Worm (Caenorhabditis elegans) whole organism, L3 larva: ENCODE measurements around the gene Y38E10A.14.
"Not testable (repeated sequence)": the region's sequence is repeated elsewhere in the genome, so short reads cannot be mapped to it uniquely, and the experiment has no call there.

ENCODE experiments used
- aly-2 ChIP-seq: fragments of 150-350 bp; optimal IDR thresholded peaks from 2 replicates; lab custom pipeline; 2014; ENCODE audit warnings: missing biosample characterization, missing genetic modification characterization
- ama-1 ChIP-seq: fragments of 150-350 bp; optimal IDR thresholded peaks from 2 replicates; lab custom pipeline; 2018
- ceh-28 ChIP-seq: fragments of 150-350 bp; optimal IDR thresholded peaks from 2 replicates; lab custom pipeline; 2014; ENCODE audit warnings: missing biosample characterization, missing genetic modification reagents, missing genetic modification characterization
- egl-5 ChIP-seq: fragments of 150-350 bp; optimal IDR thresholded peaks from 2 replicates; lab custom pipeline; 2017; ENCODE audit warnings: missing biosample characterization, missing genetic modification reagents, missing genetic modification characterization, inconsistent platforms
- elt-2 ChIP-seq: sonication (generic microtip); optimal IDR thresholded peaks from 2 replicates; lab custom pipeline; 2016; ENCODE audit warnings: missing genetic modification reagents, mild to moderate bottlenecking, missing genetic modification characterization, missing compliant biosample characterization
- eor-1 ChIP-seq, 2 experiments: fragments of 150-350 bp; optimal IDR thresholded peaks; 2 replicates each; lab custom pipeline; 2014 to 2018; ENCODE audit warnings: missing biosample characterization in 2 of 2, missing genetic modification characterization in 2 of 2
- fkh-10 ChIP-seq: sonication (generic microtip); optimal IDR thresholded peaks from 2 replicates; lab custom pipeline; 2017; ENCODE audit warnings: missing biosample characterization, missing genetic modification reagents, missing genetic modification characterization
- fkh-2 ChIP-seq: fragments of 150-350 bp; optimal IDR thresholded peaks from 2 replicates; lab custom pipeline; 2014; ENCODE audit warnings: missing biosample characterization, missing genetic modification reagents, missing genetic modification characterization
- fos-1 ChIP-seq: fragments of 150-350 bp; optimal IDR thresholded peaks from 2 replicates; lab custom pipeline; 2014; ENCODE audit warnings: missing biosample characterization, missing genetic modification characterization
- hmg-11 ChIP-seq: sonication (generic microtip); optimal IDR thresholded peaks from 2 replicates; lab custom pipeline; 2016; ENCODE audit warnings: missing genetic modification characterization, missing compliant biosample characterization
- lin-15B ChIP-seq: fragments of 150-350 bp; optimal IDR thresholded peaks from 2 replicates; lab custom pipeline; 2014; ENCODE audit warnings: missing biosample characterization, missing genetic modification characterization
- lin-39 ChIP-seq: fragments of 150-350 bp; optimal IDR thresholded peaks from 2 replicates; lab custom pipeline; 2018; ENCODE audit warnings: missing biosample characterization, missing genetic modification reagents, missing genetic modification characterization
- lsy-12 ChIP-seq: sonication (generic microtip); optimal IDR thresholded peaks from 2 replicates; lab custom pipeline; 2016; ENCODE audit warnings: mild to moderate bottlenecking, missing genetic modification characterization, missing compliant biosample characterization
- mdl-1 ChIP-seq: fragments of 150-350 bp; optimal IDR thresholded peaks from 2 replicates; lab custom pipeline; 2014; ENCODE audit warnings: missing biosample characterization, missing genetic modification characterization
- nfya-1 ChIP-seq: sonication (generic microtip); optimal IDR thresholded peaks from 2 replicates; lab custom pipeline; 2017; ENCODE audit warnings: missing genetic modification characterization, mild to moderate bottlenecking, missing compliant biosample characterization, antibody characterized with exemption, moderate library complexity; ENCODE audit not compliant: insufficient read depth
- nhr-11 ChIP-seq: fragments of 150-350 bp; optimal IDR thresholded peaks from 2 replicates; lab custom pipeline; 2014; ENCODE audit warnings: missing biosample characterization, missing genetic modification characterization
- nhr-12 ChIP-seq: fragments of 150-350 bp; optimal IDR thresholded peaks from 2 replicates; lab custom pipeline; 2014; ENCODE audit warnings: missing biosample characterization, missing genetic modification characterization
- nhr-25 ChIP-seq: sonication (generic microtip); optimal IDR thresholded peaks from 2 replicates; lab custom pipeline; 2017; ENCODE audit warnings: missing biosample characterization, missing genetic modification characterization
- nhr-28 ChIP-seq: fragments of 150-350 bp; optimal IDR thresholded peaks from 2 replicates; lab custom pipeline; 2014; ENCODE audit warnings: missing biosample characterization, missing genetic modification characterization
- nhr-43 ChIP-seq: sonication (generic microtip); optimal IDR thresholded peaks from 2 replicates; lab custom pipeline; 2016; ENCODE audit warnings: mild to moderate bottlenecking, missing genetic modification characterization, missing compliant biosample characterization; ENCODE audit not compliant: poor library complexity, severe bottlenecking
- nhr-76 ChIP-seq: fragments of 150-350 bp; sonication (generic microtip); optimal IDR thresholded peaks from 5 replicates; lab custom pipeline; 2014; ENCODE audit warnings: missing biosample characterization, missing genetic modification characterization
- nhr-77 ChIP-seq: fragments of 150-350 bp; optimal IDR thresholded peaks from 2 replicates; lab custom pipeline; 2014; ENCODE audit warnings: missing biosample characterization, missing genetic modification characterization
- pqm-1 ChIP-seq: fragments of 150-350 bp; optimal IDR thresholded peaks from 2 replicates; lab custom pipeline; 2017; ENCODE audit warnings: missing biosample characterization, missing genetic modification characterization, inconsistent platforms
- sea-2 ChIP-seq: fragments of 150-350 bp; sonication (generic microtip); optimal IDR thresholded peaks from 4 replicates; lab custom pipeline; 2014; ENCODE audit warnings: missing biosample characterization, missing genetic modification reagents, missing genetic modification characterization
- snpc-4 ChIP-seq: fragments of 150-350 bp; optimal IDR thresholded peaks from 2 replicates; lab custom pipeline; 2014; ENCODE audit warnings: missing biosample characterization, missing genetic modification characterization
- zag-1 ChIP-seq: fragments of 150-350 bp; optimal IDR thresholded peaks from 2 replicates; lab custom pipeline; 2014; ENCODE audit warnings: missing biosample characterization, missing genetic modification characterization
- ztf-4 ChIP-seq: fragments of 150-350 bp; optimal IDR thresholded peaks from 2 replicates; lab custom pipeline; 2014; ENCODE audit warnings: missing biosample characterization, missing genetic modification characterization

The Y38E10A.14 gene

ce11 chrII:12624433-12624832 is at the start of gene Y38E10A.14:
TSS of gene Y38E10A.14 (minus strand) at chrII:12624533.
- TF ChIP-seq nfya-1 (tag; lab: Kevin White, UChicago); fkh-10 (GFP tag; lab: Kevin White, UChicago); nhr-28 (tag; lab: Kevin White, UChicago): not testable (repeated sequence)

ce11 chrII:12673311-12673710 is 49.0 kb upstream of the Y38E10A.14 start:
- TF ChIP-seq nhr-12 (tag; lab: Kevin White, UChicago) = no peak
- TF ChIP-seq lsy-12 (tag; lab: Kevin White, UChicago) = no peak
- TF ChIP-seq aly-2 (tag; lab: Kevin White, UChicago) = no peak
- TF ChIP-seq pqm-1 (tag; lab: Kevin White, UChicago) = no peak
- no peak for TF ChIP-seq elt-2 (tag; lab: Kevin White, UChicago)
- no peak for TF ChIP-seq mdl-1 (tag; lab: Kevin White, UChicago)
- TF ChIP-seq nhr-77 (tag; lab: Kevin White, UChicago) = no peak
- no peak for TF ChIP-seq fkh-2 (tag; lab: Kevin White, UChicago)
- no peak for TF ChIP-seq zag-1 (tag; lab: Kevin White, UChicago)
- no peak for TF ChIP-seq fos-1 (tag; lab: Kevin White, UChicago)
- TF ChIP-seq snpc-4 (tag; lab: Kevin White, UChicago) = no peak
- TF ChIP-seq nhr-43 (tag; lab: Kevin White, UChicago) = no peak
- no peak for TF ChIP-seq eor-1 (tag; optimal IDR thresholded peaks at IDR 0.05; lab: Kevin White, UChicago)
- TF ChIP-seq lin-15B (tag; lab: Kevin White, UChicago) = no peak

- TF ChIP-seq lin-15B (tag; lab: Kevin White, UChicago) (peak; percentile 14), aly-2 (tag; lab: Kevin White, UChicago) (no peak)
Measured at ce11 chrII:12672512-12672911, 48.2 kb upstream of the Y38E10A.14 start.

DNA sequence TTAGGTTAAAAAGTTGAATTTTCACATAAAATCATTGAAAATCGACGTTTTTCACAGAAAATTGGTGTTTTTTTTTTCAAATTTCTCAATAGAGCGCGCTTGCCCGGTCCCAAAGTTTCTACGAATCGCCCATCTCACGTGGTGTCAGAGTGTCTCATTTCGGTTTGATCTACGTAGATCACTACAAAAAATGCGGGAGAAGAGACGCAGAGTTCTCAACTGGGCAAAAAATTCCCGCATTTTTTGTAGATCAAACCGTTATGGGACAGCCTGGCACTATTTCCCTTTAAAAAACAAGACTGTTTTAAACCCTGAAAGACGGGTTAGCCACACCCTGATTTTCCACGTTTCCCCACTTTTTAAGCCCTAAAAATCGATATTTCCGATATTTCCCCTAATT is 47.6 kb upstream of the Y38E10A.14 start:
- TF ChIP-seq hmg-11 (tag; lab: Kevin White, UChicago) (no peak), ceh-28 (peak; percentile 29), sea-2 (GFP tag; lab: Kevin White, UChicago) (no peak), ama-1 (lab: Kevin White, UChicago) (no peak), zag-1 (tag; lab: Kevin White, UChicago) (no peak), nhr-43 (tag; lab: Kevin White, UChicago) (no peak), nhr-11 (tag; lab: Kevin White, UChicago) (no peak), mdl-1 (tag; lab: Kevin White, UChicago) (no peak)

- no peak for TF ChIP-seq ztf-4
- TF ChIP-seq ceh-28 = peak; percentile 69
- TF ChIP-seq egl-5 = no peak
Measured at ce11 chrII:12670877-12671864, 46.8 kb upstream of the Y38E10A.14 start.

DNA sequence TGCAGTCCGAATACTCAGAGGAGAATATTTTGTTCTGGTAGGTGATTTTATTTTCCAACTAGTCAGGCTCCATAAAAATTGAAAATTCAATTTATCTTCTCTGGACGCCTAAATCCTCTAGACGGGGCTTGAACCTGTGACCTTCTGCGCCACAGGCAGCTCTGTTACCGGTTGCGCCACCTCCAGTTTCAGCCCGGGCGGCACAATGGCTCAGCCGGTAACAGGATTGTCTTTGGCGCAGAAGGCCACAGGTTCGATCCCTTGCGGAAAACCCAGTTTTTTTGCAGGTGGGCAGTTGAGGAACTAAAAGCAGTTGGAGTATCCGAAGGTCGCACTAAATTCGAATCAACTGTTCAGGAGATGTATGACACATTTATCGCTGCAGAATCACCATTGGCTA is 45.5 kb upstream of the Y38E10A.14 start:
- TF ChIP-seq nhr-25 (no peak), nhr-76 (tag; lab: Kevin White, UChicago) (no peak), sea-2 (GFP tag; lab: Kevin White, UChicago) (no peak), aly-2 (tag; lab: Kevin White, UChicago) (no peak), egl-5 (no peak), zag-1 (tag; lab: Kevin White, UChicago) (no peak), lin-39 (tag; lab: Kevin White, UChicago) (no peak), fos-1 (tag; lab: Kevin White, UChicago) (no peak)

ce11 chrII:12669342-12669741 is 45.0 kb upstream of the Y38E10A.14 start:
- TF ChIP-seq fkh-10 (GFP tag; lab: Kevin White, UChicago) (peak; percentile 53), nhr-77 (tag; lab: Kevin White, UChicago) (no peak), pqm-1 (tag; lab: Kevin White, UChicago) (no peak), lin-39 (tag; lab: Kevin White, UChicago) (no peak), nhr-25 (no peak)
